Fruit fly (Drosophila melanogaster): ENCODE results near the gene Der-2.

The Der-2 gene

dm6 chr3R:16483877-16484417, at the start of gene Der-2:
TSS of gene Der-2 (minus strand) at chr3R:16484223.
- TF ChIP-seq ss (GFP tag; optimal IDR thresholded peaks at IDR 0.05) (no peak), Eip78C (GFP tag) (peak; percentile 25)

- no peak for TF ChIP-seq achi (GFP tag; optimal IDR thresholded peaks at IDR 0.05)
- TF ChIP-seq Sox15 (GFP tag; optimal IDR thresholded peaks at IDR 0.05), result no peak
- TF ChIP-seq CG8119 (GFP tag; IDR thresholded peaks at IDR 0.05), result no peak
- no peak for TF ChIP-seq Gug (GFP tag; IDR thresholded peaks at IDR 0.05)
- no peak for TF ChIP-seq net (GFP tag; optimal IDR thresholded peaks at IDR 0.05)
- TF ChIP-seq CG34406 (GFP tag; optimal IDR thresholded peaks at IDR 0.05), result no peak
- TF ChIP-seq spab (GFP tag; optimal IDR thresholded peaks at IDR 0.05), result no peak
- TF ChIP-seq CG1621 (tag; optimal IDR thresholded peaks at IDR 0.05), result no peak
- no peak for TF ChIP-seq OdsH (GFP tag; optimal IDR thresholded peaks at IDR 0.05)
- no peak for TF ChIP-seq Smox (GFP tag; optimal IDR thresholded peaks at IDR 0.05)
- TF ChIP-seq fkh (GFP tag; optimal IDR thresholded peaks at IDR 0.05), result no peak
- no peak for TF ChIP-seq CG16779 (tag; optimal IDR thresholded peaks at IDR 0.05)
- TF ChIP-seq Hr39 (GFP tag; optimal IDR thresholded peaks at IDR 0.05), result no peak
These were observed 46.4 kb upstream of the Der-2 start for dm6 chr3R:16530424-16530823.

DNA sequence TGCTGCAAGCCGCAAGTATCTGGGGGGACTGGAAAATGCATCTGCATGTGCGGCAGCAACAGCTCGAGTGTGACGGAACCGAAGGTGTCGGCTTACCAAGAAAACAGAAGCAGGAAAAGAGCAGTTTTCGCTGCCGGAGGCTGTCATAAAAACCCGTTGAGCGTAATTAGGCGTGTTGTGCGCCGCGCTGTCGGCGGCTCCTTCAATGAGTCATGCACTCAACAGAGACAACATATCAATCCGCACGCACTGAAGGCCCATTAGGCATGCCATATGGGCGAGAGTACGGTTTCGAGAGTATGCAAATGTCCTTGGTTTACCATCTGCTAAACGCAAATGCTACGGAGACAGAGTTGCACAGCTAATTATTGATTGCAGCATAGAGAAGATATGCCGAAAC, 44.4 kb upstream of the Der-2 start:
- TF ChIP-seq CG6854 (GFP tag; optimal IDR thresholded peaks at IDR 0.05) (no peak), acj6 (GFP tag; optimal IDR thresholded peaks at IDR 0.05) (no peak), Sox15 (GFP tag; optimal IDR thresholded peaks at IDR 0.05) (no peak), Eip78C (GFP tag) (no peak), CG8319 (GFP tag; optimal IDR thresholded peaks at IDR 0.05) (no peak), lz (GFP tag; optimal IDR thresholded peaks at IDR 0.05) (no peak), Sox14 (GFP tag; optimal IDR thresholded peaks at IDR 0.05) (no peak), svp (GFP tag) (no peak)

DNA sequence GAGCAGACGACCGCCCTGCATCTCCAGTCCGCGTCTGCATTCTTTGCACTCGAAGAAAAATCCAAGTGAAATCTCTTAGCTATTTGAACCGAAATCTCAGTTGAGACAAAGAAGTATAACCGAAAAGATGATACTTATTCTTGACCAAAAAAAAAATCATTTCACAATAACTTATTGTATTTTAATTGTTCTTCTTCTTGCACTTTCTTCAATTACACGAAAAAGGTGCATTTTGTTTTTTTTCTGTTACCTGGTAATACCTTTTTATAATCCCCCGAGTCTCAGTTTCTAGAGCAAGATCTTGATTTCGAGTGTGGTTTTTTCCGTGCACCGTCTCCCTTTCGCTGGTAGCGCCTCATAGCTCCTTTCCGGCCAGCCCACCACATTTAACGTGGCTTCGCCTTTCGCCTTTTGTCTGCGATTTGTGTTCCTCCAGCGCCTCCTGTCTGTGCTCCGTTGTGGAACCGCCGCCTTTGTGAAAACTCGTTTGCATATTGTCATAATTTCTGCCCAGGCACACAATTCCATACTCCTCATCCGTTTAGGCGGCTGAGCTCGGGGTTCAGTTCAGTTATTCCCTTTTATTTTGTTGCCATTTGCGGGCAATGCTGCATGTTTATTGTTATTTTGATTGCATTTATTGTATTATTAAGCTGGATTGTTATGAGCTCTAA, 42.8 kb upstream of the Der-2 start:
- TF ChIP-seq achi (GFP tag; optimal IDR thresholded peaks at IDR 0.05) (peak; percentile 78), Hr38 (GFP tag; optimal IDR thresholded peaks at IDR 0.05) (no peak), Hr4 (GFP tag; optimal IDR thresholded peaks at IDR 0.05) (peak; percentile 59), CG10669 (GFP tag; optimal IDR thresholded peaks at IDR 0.05) (peak; percentile 80), CG6808 (GFP tag; optimal IDR thresholded peaks at IDR 0.05) (peak; percentile 82), CG6792 (GFP tag; optimal IDR thresholded peaks at IDR 0.05) (peak; percentile 61), Ets21C (GFP tag; optimal IDR thresholded peaks at IDR 0.05) (no peak), salr (GFP tag; optimal IDR thresholded peaks at IDR 0.05) (peak; percentile 16 to 77), svp (GFP tag) (peak; percentile 65), CG9139 (GFP tag; optimal IDR thresholded peaks at IDR 0.05) (peak; percentile 48), CG11762 (GFP tag; optimal IDR thresholded peaks at IDR 0.05; ENCODE audit: insufficient read depth) (peak; percentile 73), Met (GFP tag; optimal IDR thresholded peaks at IDR 0.05) (peak; percentile 72), Lpt (GFP tag; optimal IDR thresholded peaks at IDR 0.05) (peak; percentile 87), CG8119 (GFP tag; IDR thresholded peaks at IDR 0.05) (peak; percentile 72), Eip93F (GFP tag; optimal IDR thresholded peaks at IDR 0.05) (no peak), vri (GFP tag; optimal IDR thresholded peaks at IDR 0.05) (no peak), spab (GFP tag; optimal IDR thresholded peaks at IDR 0.05) (peak; percentile 75), pdm3 (GFP tag; optimal IDR thresholded peaks at IDR 0.05) (peak; percentile 73), Eip78C (GFP tag) (peak; percentile 93), fkh (GFP tag; optimal IDR thresholded peaks at IDR 0.05) (no peak), fd59A (GFP tag; optimal IDR thresholded peaks at IDR 0.05) (peak; percentile 72), CG11294 (GFP tag; IDR thresholded peaks at IDR 0.05) (no peak), Ets96B (tag; optimal IDR thresholded peaks at IDR 0.05) (peak; percentile 86), CG3919 (GFP tag; optimal IDR thresholded peaks at IDR 0.05) (peak; percentile 76), OdsH (GFP tag; optimal IDR thresholded peaks at IDR 0.05) (peak; percentile 72), net (GFP tag; optimal IDR thresholded peaks at IDR 0.05) (peak; percentile 69), Sox14 (GFP tag; optimal IDR thresholded peaks at IDR 0.05) (peak; percentile 83), eg (GFP tag; IDR thresholded peaks at IDR 0.05) (no peak), Blimp-1 (GFP tag; optimal IDR thresholded peaks at IDR 0.05) (peak; percentile 17), Smox (GFP tag; optimal IDR thresholded peaks at IDR 0.05) (peak; percentile 44), CG11902 (GFP tag; optimal IDR thresholded peaks at IDR 0.05) (peak; percentile 47), CG3032 (tag; optimal IDR thresholded peaks at IDR 0.05) (peak; percentile 70), CG8632 (GFP tag; optimal IDR thresholded peaks at IDR 0.05) (peak; percentile 59)

Data from whole organism, prepupa.